Worm (Caenorhabditis elegans) whole organism, young adult: Measurements from ENCODE around the gene hmp-1.

Experiments used
- B0035.1 ChIP-seq: sonication (generic microtip); optimal IDR thresholded peaks from 2 replicates; lab custom pipeline; 2016; ENCODE audit warnings: missing genetic modification characterization, mild to moderate bottlenecking, missing compliant biosample characterization, missing genotype, missing genetic modification reagents
- B0261.1 ChIP-seq: sonication (generic microtip); optimal IDR thresholded peaks from 2 replicates; lab custom pipeline; 2016; ENCODE audit warnings: mild to moderate bottlenecking, missing genetic modification characterization, moderate library complexity, missing compliant biosample characterization
- C06A6.2 ChIP-seq: fragments of 200-800 bp; sonication (Bioruptor generic); conservative IDR thresholded peaks from 2 replicates; pipeline ENCODE4 v1.3.6; 2022; ENCODE audit warnings: missing genetic modification characterization, missing compliant biosample characterization
- F57A8.1 ChIP-seq: fragments of 200-800 bp; sonication (Bioruptor generic); optimal IDR thresholded peaks from 2 replicates; lab custom pipeline; 2018; ENCODE audit warnings: mild to moderate bottlenecking, missing genetic modification characterization, moderate library complexity, missing compliant biosample characterization
- T26A5.8 ChIP-seq: sonication (generic microtip); optimal IDR thresholded peaks from 2 replicates; lab custom pipeline; 2016; ENCODE audit warnings: missing genetic modification characterization, missing compliant biosample characterization
- aptf-2 ChIP-seq: fragments of 200-800 bp; sonication (Bioruptor generic); conservative IDR thresholded peaks from 2 replicates; pipeline ENCODE4 v1.3.6; 2022; ENCODE audit warnings: missing genetic modification reagents, missing genetic modification characterization, missing compliant biosample characterization
- aptf-3 ChIP-seq: fragments of 200-800 bp; sonication (Bioruptor generic); IDR thresholded peaks from 2 replicates; pipeline ENCODE4 v1.3.6; 2022; ENCODE audit warnings: missing genetic modification characterization, missing compliant biosample characterization
- athp-1 ChIP-seq: sonication (generic microtip); optimal IDR thresholded peaks from 2 replicates; lab custom pipeline; 2017; ENCODE audit warnings: mild to moderate bottlenecking, missing genetic modification characterization, missing compliant biosample characterization
- attf-5 ChIP-seq: fragments of 200-800 bp; sonication (Bioruptor generic); optimal IDR thresholded peaks from 2 replicates; lab custom pipeline; 2018; ENCODE audit warnings: mild to moderate bottlenecking, missing genetic modification characterization, missing compliant biosample characterization
- bed-2 ChIP-seq: fragments of 200-800 bp; sonication (Bioruptor generic); IDR thresholded peaks from 2 replicates; pipeline ENCODE4 v1.3.6; 2022; ENCODE audit warnings: missing genetic modification reagents, missing genetic modification characterization, missing compliant biosample characterization
- cebp-2 ChIP-seq: fragments of 200-800 bp; sonication (Bioruptor generic); IDR thresholded peaks from 2 replicates; pipeline ENCODE4 v1.3.6; 2022; ENCODE audit warnings: missing genetic modification characterization, missing compliant biosample characterization
- ceh-100 ChIP-seq: fragments of 200-800 bp; sonication (Bioruptor generic); IDR thresholded peaks from 2 replicates; pipeline ENCODE4 v1.3.6; 2022; ENCODE audit warnings: missing genetic modification reagents, missing genetic modification characterization, missing compliant biosample characterization
- dpl-1 ChIP-seq: fragments of 150-350 bp; optimal IDR thresholded peaks from 2 replicates; lab custom pipeline; 2014; ENCODE audit warnings: missing biosample characterization, missing genetic modification reagents, missing genetic modification characterization
- efl-1 ChIP-seq: fragments of 150-350 bp; optimal IDR thresholded peaks from 2 replicates; lab custom pipeline; 2014; ENCODE audit warnings: missing biosample characterization, missing genetic modification reagents, missing genetic modification characterization
- egl-44 ChIP-seq: fragments of 200-800 bp; sonication (Bioruptor generic); IDR thresholded peaks from 2 replicates; pipeline ENCODE4 v1.3.6; 2022; ENCODE audit warnings: missing genetic modification reagents, missing genetic modification characterization, missing compliant biosample characterization
- him-1 ChIP-seq: sonication (generic microtip); optimal IDR thresholded peaks from 2 replicates; lab custom pipeline; 2016; ENCODE audit warnings: missing genotype, missing genetic modification reagents, missing genetic modification characterization, missing compliant biosample characterization
- lin-26 ChIP-seq: fragments of 200-800 bp; sonication (Bioruptor generic); IDR thresholded peaks from 2 replicates; pipeline ENCODE4 v1.3.6; 2022; ENCODE audit warnings: missing genetic modification reagents, missing genetic modification characterization, missing compliant biosample characterization
- madf-3 ChIP-seq: fragments of 200-800 bp; sonication (Bioruptor generic); IDR thresholded peaks from 2 replicates; pipeline ENCODE4 v1.3.6; 2022; ENCODE audit warnings: missing genetic modification reagents, missing genetic modification characterization, missing compliant biosample characterization
- madf-8 ChIP-seq: fragments of 200-800 bp; sonication (Bioruptor generic); conservative IDR thresholded peaks from 2 replicates; pipeline ENCODE4 v1.3.6; 2022; ENCODE audit warnings: missing genetic modification reagents, missing genetic modification characterization, missing compliant biosample characterization
- nfya-1 ChIP-seq: sonication (generic microtip); optimal IDR thresholded peaks from 2 replicates; lab custom pipeline; 2017; ENCODE audit warnings: antibody characterized with exemption, missing compliant biosample characterization, missing genetic modification characterization, borderline replicate concordance; ENCODE audit not compliant: insufficient read depth
- nfyb-1 ChIP-seq: fragments of 200-800 bp; sonication (Bioruptor generic); IDR thresholded peaks from 2 replicates; pipeline ENCODE4 v1.3.6; 2022; ENCODE audit warnings: missing genetic modification reagents, missing genetic modification characterization, missing compliant biosample characterization
- nhr-120 ChIP-seq: fragments of 200-800 bp; sonication (Bioruptor generic); IDR thresholded peaks from 2 replicates; pipeline ENCODE4 v1.3.6; 2022; ENCODE audit warnings: missing genetic modification characterization, missing compliant biosample characterization
- nhr-80 ChIP-seq: sonication (generic microtip); optimal IDR thresholded peaks from 2 replicates; lab custom pipeline; 2016; ENCODE audit warnings: missing genetic modification characterization, missing compliant biosample characterization
- nhr-90 ChIP-seq: sonication (generic microtip); optimal IDR thresholded peaks from 2 replicates; lab custom pipeline; 2016; ENCODE audit warnings: missing genotype, mild to moderate bottlenecking, missing genetic modification characterization, missing compliant biosample characterization
- pbrm-1 ChIP-seq: fragments of 200-800 bp; sonication (Bioruptor generic); IDR thresholded peaks from 2 replicates; pipeline ENCODE4 v1.3.6; 2022; ENCODE audit warnings: missing genetic modification reagents, missing genetic modification characterization, missing compliant biosample characterization
- pha-4 ChIP-seq: fragments of 150-350 bp; sonication (generic microtip); optimal IDR thresholded peaks from 2 replicates; lab custom pipeline; 2014; ENCODE audit warnings: missing biosample characterization, missing genetic modification reagents, missing genetic modification characterization
- rcor-1 ChIP-seq: fragments of 200-800 bp; sonication (Bioruptor generic); IDR thresholded peaks from 2 replicates; pipeline ENCODE4 v1.3.6; 2022; ENCODE audit warnings: missing genetic modification reagents, missing genetic modification characterization, missing compliant biosample characterization
- rpc-1 ChIP-seq, 2 experiments: fragments of 150-350 bp in 1 of 2; sonication (generic microtip) in 1 of 2; optimal IDR thresholded peaks; 2 replicates each; lab custom pipeline; 2014 to 2018; ENCODE audit warnings: missing biosample characterization in 1 of 2, missing genetic modification characterization in 1 of 2, missing genetic modification reagents in 1 of 2, missing genotype in 1 of 2
- snpc-1.3 ChIP-seq: sonication (generic microtip); optimal IDR thresholded peaks from 2 replicates; lab custom pipeline; 2017; ENCODE audit warnings: missing genetic modification characterization, mild to moderate bottlenecking, missing compliant biosample characterization, antibody characterized with exemption, moderate library complexity, missing genotype, missing genetic modification reagents; ENCODE audit not compliant: insufficient read depth
- unc-130 ChIP-seq: sonication (generic microtip); optimal IDR thresholded peaks from 2 replicates; lab custom pipeline; 2016; ENCODE audit warnings: missing genetic modification reagents, missing genetic modification characterization, missing compliant biosample characterization
- unc-62 ChIP-seq: fragments of 150-350 bp; optimal IDR thresholded peaks from 2 replicates; lab custom pipeline; 2014; ENCODE audit warnings: missing biosample characterization, missing genetic modification reagents, missing genetic modification characterization
- xnd-1 ChIP-seq: sonication (generic microtip); optimal IDR thresholded peaks from 2 replicates; lab custom pipeline; 2016; ENCODE audit warnings: missing genotype, missing genetic modification reagents, missing genetic modification characterization, missing compliant biosample characterization
- zfh-2 ChIP-seq: fragments of 200-800 bp; sonication (Bioruptor generic); conservative IDR thresholded peaks from 2 replicates; pipeline ENCODE4 v1.3.6; 2022; ENCODE audit warnings: missing genetic modification reagents, missing genetic modification characterization, missing compliant biosample characterization
- zim-3 ChIP-seq: sonication (generic microtip); optimal IDR thresholded peaks from 2 replicates; lab custom pipeline; 2017; ENCODE audit warnings: mild to moderate bottlenecking, missing genetic modification characterization, moderate library complexity, missing compliant biosample characterization
- ztf-18 ChIP-seq: sonication (generic microtip); optimal IDR thresholded peaks from 2 replicates; lab custom pipeline; 2016; ENCODE audit warnings: missing genotype, mild to moderate bottlenecking, missing genetic modification characterization, missing compliant biosample characterization
- ztf-22 ChIP-seq: fragments of 200-800 bp; sonication (Bioruptor generic); optimal IDR thresholded peaks from 2 replicates; lab custom pipeline; 2018; ENCODE audit warnings: mild to moderate bottlenecking, missing genetic modification characterization, moderate library complexity, missing compliant biosample characterization
- ztf-3 ChIP-seq: fragments of 200-800 bp; sonication (Bioruptor generic); optimal IDR thresholded peaks from 2 replicates; lab custom pipeline; 2018; ENCODE audit warnings: mild to moderate bottlenecking, missing genetic modification characterization, missing compliant biosample characterization

The hmp-1 gene

DNA sequence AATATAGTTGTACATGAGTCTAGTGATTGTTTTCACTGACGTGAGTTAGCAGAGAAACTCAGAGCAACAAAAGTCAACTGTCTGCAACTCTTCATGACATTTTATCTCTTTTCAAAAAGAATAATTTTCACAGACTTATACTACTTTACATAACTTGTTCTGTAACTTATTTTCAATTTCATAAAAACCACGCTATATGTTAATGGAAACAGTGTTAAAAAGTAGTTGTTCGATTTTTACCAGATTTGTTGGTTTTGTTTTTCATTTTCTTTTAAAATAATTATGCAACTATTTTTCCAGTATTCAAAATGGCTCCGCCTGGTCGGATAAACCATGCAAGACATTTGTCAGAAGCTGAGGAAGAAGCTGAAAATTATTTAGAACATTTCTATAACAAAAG lies 29.4 kb downstream of the hmp-1 start, which contains the start of gene sulp-4:
sulp-4 (plus strand) TSS at position 301 of the 400 bp plus-strand sequence.
- TF ChIP-seq cebp-2 (GFP tag; lab: Robert Waterston, UW) (no peak), nfya-1 (tag; lab: Kevin White, UChicago) (no peak), rpc-1 (optimal IDR thresholded peaks at IDR 0.05; lab: Kevin White, UChicago) (no peak), rpc-1 (tag; optimal IDR thresholded peaks at IDR 0.05; lab: Kevin White, UChicago) (no peak), T26A5.8 (tag; lab: Kevin White, UChicago) (no peak), aptf-2 (GFP tag; lab: Robert Waterston, UW) (no peak), ztf-22 (GFP tag; lab: Kevin White, UChicago) (no peak), nhr-90 (tag; lab: Kevin White, UChicago) (no peak), pha-4 (tag; lab: Kevin White, UChicago) (no peak), bed-2 (GFP tag; lab: Robert Waterston, UW) (no peak), pbrm-1 (no peak), aptf-3 (GFP tag; lab: Robert Waterston, UW) (no peak), him-1 (tag; lab: Kevin White, UChicago) (no peak), ztf-3 (GFP tag; lab: Kevin White, UChicago) (no peak)

DNA sequence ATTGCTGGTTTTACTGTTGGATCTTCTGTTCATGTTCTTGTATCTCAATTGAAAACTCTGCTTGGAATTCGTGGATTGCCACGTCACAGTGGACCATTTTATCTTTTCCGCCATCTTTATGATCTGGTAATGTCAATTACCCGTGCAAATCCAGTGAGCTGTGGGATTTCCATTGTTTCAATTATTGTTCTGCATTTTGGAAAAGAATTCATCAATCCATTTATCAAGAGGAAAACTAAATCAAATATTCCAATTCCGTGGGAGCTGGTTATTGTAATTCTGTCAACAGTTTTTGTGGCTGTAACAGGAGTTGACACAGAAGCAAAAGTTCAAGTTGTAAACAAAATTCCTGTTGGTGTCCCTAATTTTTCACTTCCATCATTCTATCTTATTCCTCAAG lies 31.0 kb downstream of the hmp-1 start:
- TF ChIP-seq C06A6.2 (GFP tag; lab: Robert Waterston, UW) (no peak), snpc-1.3 (no peak), madf-8 (GFP tag; lab: Robert Waterston, UW) (no peak), unc-62 (GFP tag; lab: Kevin White, UChicago) (no peak), rcor-1 (no peak), unc-130 (GFP tag; lab: Kevin White, UChicago) (no peak), B0261.1 (tag; lab: Kevin White, UChicago) (no peak), madf-3 (GFP tag; lab: Robert Waterston, UW) (no peak), ceh-100 (GFP tag; lab: Robert Waterston, UW) (no peak), B0035.1 (tag; lab: Kevin White, UChicago) (no peak), ztf-22 (GFP tag; lab: Kevin White, UChicago) (no peak), zim-3 (no peak), efl-1 (GFP tag; lab: Kevin White, UChicago) (no peak), athp-1 (no peak)

DNA sequence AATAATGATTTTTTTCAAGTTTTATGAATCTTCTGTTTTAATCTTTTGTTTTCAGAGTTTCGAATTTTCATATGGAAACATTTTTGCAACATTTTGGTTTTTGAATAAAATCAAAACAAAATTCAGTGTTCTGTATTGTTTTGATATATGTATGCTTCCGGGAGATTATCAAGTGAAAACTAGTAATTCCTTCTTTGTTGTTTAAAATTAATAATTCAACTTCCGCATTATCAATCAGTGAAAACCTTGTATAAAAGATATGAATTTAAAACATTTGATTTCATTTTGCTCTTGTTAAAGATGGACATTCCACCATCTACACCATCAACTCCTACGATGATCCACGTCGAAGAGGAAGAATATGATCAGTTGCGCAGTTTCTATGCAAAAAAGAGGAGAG lies 34.1 kb downstream of the hmp-1 start, which contains the start of gene sulp-5:
sulp-5 (plus strand) TSS at position 301 of the 400 bp plus-strand sequence.
- TF ChIP-seq nfyb-1 (GFP tag; lab: Robert Waterston, UW) = no peak
- TF ChIP-seq zfh-2 (GFP tag; lab: Robert Waterston, UW) = no peak
- TF ChIP-seq pha-4 (tag; lab: Kevin White, UChicago) = no peak
- no peak for TF ChIP-seq xnd-1
- no peak for TF ChIP-seq dpl-1 (GFP tag; lab: Kevin White, UChicago)
- no peak for TF ChIP-seq nhr-120 (GFP tag; lab: Robert Waterston, UW)
- TF ChIP-seq F57A8.1 (GFP tag; lab: Kevin White, UChicago) = no peak
- TF ChIP-seq attf-5 (GFP tag; lab: Kevin White, UChicago) = no peak

DNA sequence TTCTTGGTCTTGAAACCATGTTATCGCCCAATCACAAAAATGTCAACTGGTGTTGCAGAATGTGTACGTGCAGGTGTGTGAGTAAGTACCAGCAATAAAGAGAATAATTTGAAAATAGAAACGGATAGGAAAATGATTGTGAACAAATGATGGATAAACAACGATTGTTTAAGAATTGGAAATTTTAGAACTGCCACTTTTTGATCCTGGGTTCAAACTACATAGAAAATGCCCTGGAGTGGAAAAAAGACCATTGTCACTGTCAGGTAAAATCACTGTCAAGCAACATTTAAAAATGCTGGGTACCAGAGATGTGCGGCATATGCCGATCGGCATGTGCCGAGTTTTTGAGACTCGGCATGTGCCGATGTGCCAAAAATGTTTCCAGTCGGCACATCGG lies 37.5 kb downstream of the hmp-1 start:
- no peak for TF ChIP-seq lin-26 (GFP tag; lab: Robert Waterston, UW)
- no peak for TF ChIP-seq egl-44 (GFP tag; lab: Robert Waterston, UW)
- TF ChIP-seq nfya-1 (tag; lab: Kevin White, UChicago) = no peak
- no peak for TF ChIP-seq ztf-18 (tag; lab: Kevin White, UChicago)
- no peak for TF ChIP-seq nhr-80 (tag; lab: Kevin White, UChicago)
- TF ChIP-seq pbrm-1 = no peak
- TF ChIP-seq, all 124 proteins: peak for 0
